Worm (Caenorhabditis elegans): ENCODE results near the gene Y97E10C.1.

Gene Y97E10C.1

DNA sequence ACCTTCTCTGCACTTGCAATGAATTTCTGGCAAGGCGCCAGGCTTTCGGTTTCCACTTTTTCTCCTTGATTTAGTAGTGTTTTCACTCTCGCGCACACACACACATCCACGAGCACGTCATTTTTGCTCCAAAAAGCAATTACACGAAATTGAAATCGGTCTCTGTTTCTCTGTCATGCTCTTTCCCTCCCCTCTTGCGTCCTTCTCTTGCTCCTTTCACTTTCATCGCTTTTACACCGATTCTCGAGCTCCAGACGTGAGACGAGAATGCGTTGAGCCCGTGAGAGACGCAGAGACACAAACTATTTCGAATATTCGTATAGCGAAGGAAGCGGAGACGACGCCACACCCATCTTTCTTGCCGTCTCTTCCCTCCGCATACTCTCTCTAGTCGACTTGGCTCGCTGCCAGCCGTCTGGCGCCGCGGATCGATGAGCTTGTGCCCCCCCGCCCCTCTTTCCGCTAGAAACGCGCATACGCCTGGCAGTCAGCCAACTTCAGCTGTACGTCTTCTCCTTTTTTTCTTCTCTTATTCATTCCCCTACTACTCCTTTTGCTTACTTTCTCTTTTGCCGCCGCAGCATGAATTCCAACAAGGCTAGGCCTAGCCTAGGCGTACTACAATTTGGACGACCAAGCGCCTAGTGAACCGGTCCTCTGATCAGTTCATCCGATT lies 538 bp upstream of the Y97E10C.1 start (continued):
- TF ChIP-seq ref-2 (tag; optimal IDR thresholded peaks at IDR 0.05), result peak; percentile 11
- peak; percentile 63 for TF ChIP-seq ceh-48 (tag; optimal IDR thresholded peaks at IDR 0.05)
- TF ChIP-seq ceh-34 (tag; optimal IDR thresholded peaks at IDR 0.05), result peak; percentile 84
- peak; percentile 77 for TF ChIP-seq ceh-31 (tag; optimal IDR thresholded peaks at IDR 0.05)
- peak; percentile 87 for TF ChIP-seq lim-6 (tag; optimal IDR thresholded peaks at IDR 0.05)

DNA sequence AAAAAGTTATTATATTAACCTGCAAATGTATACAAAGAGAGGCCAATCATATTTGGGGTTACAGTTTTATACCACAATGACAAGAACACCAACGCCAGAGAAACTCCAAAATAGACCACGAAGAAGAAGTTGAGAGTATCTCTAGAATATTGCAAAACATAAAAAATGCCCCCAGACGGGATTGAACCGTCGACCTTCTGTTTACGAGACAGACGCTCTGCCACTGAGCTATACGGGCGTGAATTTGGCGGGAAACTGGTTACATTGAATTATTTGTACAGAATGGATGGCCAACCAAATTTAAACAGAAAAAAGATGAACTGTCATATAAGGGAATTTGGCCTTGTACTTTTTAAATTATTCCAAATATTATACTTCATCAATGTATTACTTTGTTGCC lies 1.8 kb downstream of the Y97E10C.1 start:
- TF ChIP-seq dve-1 (tag; optimal IDR thresholded peaks at IDR 0.05) (peak; percentile 15), ceh-9 (tag; optimal IDR thresholded peaks at IDR 0.05) (no peak), T23F11.4 (GFP tag; optimal IDR thresholded peaks at IDR 0.05) (peak; percentile 8), Y22D7AL.16 (tag; optimal IDR thresholded peaks at IDR 0.05) (no peak), ama-1 (optimal IDR thresholded peaks at IDR 0.05) (no peak), pha-2 (tag; optimal IDR thresholded peaks at IDR 0.05) (no peak), ceh-6 (GFP tag; optimal IDR thresholded peaks at IDR 0.05) (no peak), nfya-1 (tag; optimal IDR thresholded peaks at IDR 0.05) (peak; percentile 3), hlh-30 (tag; optimal IDR thresholded peaks at IDR 0.05; ENCODE audit: insufficient read depth) (no peak), madf-2 (tag; optimal IDR thresholded peaks at IDR 0.05) (no peak), ttx-3 (tag; optimal IDR thresholded peaks at IDR 0.05) (no peak), pag-3 (tag; optimal IDR thresholded peaks at IDR 0.05; ENCODE audit: borderline replicate concordance) (no peak), pqm-1 (tag; optimal IDR thresholded peaks at IDR 0.05) (no peak), zip-5 (tag; optimal IDR thresholded peaks at IDR 0.05) (no peak), elt-2 (tag; optimal IDR thresholded peaks at IDR 0.05) (peak; percentile 5), hlh-8 (tag; optimal IDR thresholded peaks at IDR 0.05) (no peak), fkh-10 (GFP tag; optimal IDR thresholded peaks at IDR 0.05) (no peak), ets-4 (tag; optimal IDR thresholded peaks at IDR 0.05) (no peak), pax-1 (tag; optimal IDR thresholded peaks at IDR 0.05) (no peak), elt-4 (tag; optimal IDR thresholded peaks at IDR 0.05) (no peak), hlh-6 (tag; optimal IDR thresholded peaks at IDR 0.05) (no peak), pha-4 (tag; optimal IDR thresholded peaks at IDR 0.05) (no peak), pat-9 (tag; optimal IDR thresholded peaks at IDR 0.05) (no peak), ceh-24 (tag; optimal IDR thresholded peaks at IDR 0.05) (no peak), ztf-16 (tag; optimal IDR thresholded peaks at IDR 0.05) (no peak), che-1 (tag; optimal IDR thresholded peaks at IDR 0.05) (no peak), odd-2 (tag; optimal IDR thresholded peaks at IDR 0.05) (no peak), tbx-7 (tag; optimal IDR thresholded peaks at IDR 0.05) (no peak), mec-3 (tag; optimal IDR thresholded peaks at IDR 0.05; ENCODE audit: borderline replicate concordance) (no peak), fax-1 (tag; optimal IDR thresholded peaks at IDR 0.05) (no peak), ceh-30 (tag; optimal IDR thresholded peaks at IDR 0.05) (no peak), unc-42 (tag; optimal IDR thresholded peaks at IDR 0.05) (no peak), ceh-22 (tag; optimal IDR thresholded peaks at IDR 0.05) (no peak), ceh-31 (tag; optimal IDR thresholded peaks at IDR 0.05) (no peak), K02D7.2 (tag; optimal IDR thresholded peaks at IDR 0.05) (peak; percentile 7), unc-3 (GFP tag; conservative IDR thresholded peaks at IDR 0.05) (no peak), unc-3 (tag; optimal IDR thresholded peaks at IDR 0.05) (no peak)

DNA sequence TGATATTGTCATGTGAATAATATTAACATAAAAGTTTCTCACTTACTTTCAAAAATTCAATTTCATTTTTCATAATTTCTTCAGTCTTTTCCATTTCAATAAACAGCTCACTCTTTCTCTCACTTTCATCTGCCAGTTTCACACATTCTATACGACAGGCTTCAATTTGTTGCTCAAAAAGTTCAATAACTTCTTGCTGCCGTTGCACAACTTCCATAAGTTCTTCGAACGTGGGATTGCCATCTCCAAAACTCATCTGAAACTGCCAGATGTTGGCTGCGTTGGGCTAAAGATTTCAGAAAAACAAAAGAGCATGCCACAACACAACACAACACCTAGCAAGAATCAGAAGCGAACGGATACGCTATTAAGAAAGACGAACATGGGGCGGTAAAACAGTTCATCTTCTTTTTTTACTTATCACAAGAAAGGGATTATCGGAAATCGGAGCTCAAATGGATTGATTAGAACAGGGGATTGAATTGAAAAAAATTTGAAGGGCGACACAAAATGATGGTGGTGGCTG lies 4.6 kb downstream of the Y97E10C.1 start:
- no peak for TF ChIP-seq ets-4 (tag; optimal IDR thresholded peaks at IDR 0.05)
- no peak for TF ChIP-seq unc-3 (GFP tag; conservative IDR thresholded peaks at IDR 0.05)
- TF ChIP-seq unc-3 (tag; optimal IDR thresholded peaks at IDR 0.05), result no peak
- TF ChIP-seq unc-86 (tag; optimal IDR thresholded peaks at IDR 0.05), result no peak
- no peak for TF ChIP-seq fax-1 (tag; optimal IDR thresholded peaks at IDR 0.05)
- no peak for TF ChIP-seq ama-1 (optimal IDR thresholded peaks at IDR 0.05)
- TF ChIP-seq sdc-2 (tag; optimal IDR thresholded peaks at IDR 0.05), result no peak
- no peak for TF ChIP-seq T23F11.4 (GFP tag; optimal IDR thresholded peaks at IDR 0.05)
- no peak for TF ChIP-seq lin-11 (tag; optimal IDR thresholded peaks at IDR 0.05)
- TF ChIP-seq unc-42 (tag; optimal IDR thresholded peaks at IDR 0.05), result no peak
- no peak for TF ChIP-seq ceh-22 (tag; optimal IDR thresholded peaks at IDR 0.05)
- no peak for TF ChIP-seq nfya-1 (tag; optimal IDR thresholded peaks at IDR 0.05)
- TF ChIP-seq hlh-13 (GFP tag; optimal IDR thresholded peaks at IDR 0.05), result no peak
- no peak for TF ChIP-seq gmeb-2 (tag; optimal IDR thresholded peaks at IDR 0.05)
- TF ChIP-seq ceh-18 (tag; optimal IDR thresholded peaks at IDR 0.05), result no peak
- TF ChIP-seq nhr-232 (tag; optimal IDR thresholded peaks at IDR 0.05), result no peak
- no peak for TF ChIP-seq elt-2 (tag; optimal IDR thresholded peaks at IDR 0.05)
- TF ChIP-seq npax-4 (tag; optimal IDR thresholded peaks at IDR 0.05), result no peak
- no peak for TF ChIP-seq F13H6.1 (tag; optimal IDR thresholded peaks at IDR 0.05)
- TF ChIP-seq che-1 (tag; optimal IDR thresholded peaks at IDR 0.05), result no peak
- no peak for TF ChIP-seq odd-2 (tag; optimal IDR thresholded peaks at IDR 0.05)
